Fruit fly (Drosophila melanogaster) whole organism, prepupa: ENCODE results near the gene TTLL4A.

Experiments
- CG31627 ChIP-seq: fragments of 200-800 bp; sonication (Bioruptor generic); optimal IDR thresholded peaks from 3 replicates; lab custom pipeline; 2016; ENCODE audit warnings: missing biosample characterization, missing genetic modification characterization
- CG8119 ChIP-seq: fragments of 200-800 bp; sonication (Bioruptor generic); IDR thresholded peaks from 3 replicates; pipeline ENCODE4 v1.3.6; 2022; ENCODE audit warnings: missing biosample characterization, missing genetic modification characterization
- svp ChIP-seq: fragments of 200-800 bp; sonication (Bioruptor generic); peaks from one replicate; lab custom pipeline; 2016; ENCODE audit warnings: missing biosample characterization, missing genetic modification characterization

dm6 chr2L:10968009-10968383 lies 21.2 kb upstream of the TTLL4A start:
- TF ChIP-seq CG8119 (GFP tag; lab: Robert Waterston, UW) (no peak), svp (GFP tag; lab: Kevin White, UChicago) (no peak), CG31627 (GFP tag; lab: Kevin White, UChicago) (no peak)
